Worm (Caenorhabditis elegans) whole organism, L3 larva: ENCODE data around the gene R04D3.2.

Experiments used
- ZK546.5 ChIP-seq: sonication (generic microtip); optimal IDR thresholded peaks from 2 replicates; lab custom pipeline; 2017; ENCODE audit warnings: missing biosample characterization, missing genetic modification characterization
- ama-1 ChIP-seq: fragments of 150-350 bp; optimal IDR thresholded peaks from 2 replicates; lab custom pipeline; 2018
- fkh-10 ChIP-seq: sonication (generic microtip); optimal IDR thresholded peaks from 2 replicates; lab custom pipeline; 2017; ENCODE audit warnings: missing biosample characterization, missing genetic modification reagents, missing genetic modification characterization
- hmg-11 ChIP-seq: sonication (generic microtip); optimal IDR thresholded peaks from 2 replicates; lab custom pipeline; 2016; ENCODE audit warnings: missing genetic modification characterization, missing compliant biosample characterization
- lin-39 ChIP-seq: fragments of 150-350 bp; optimal IDR thresholded peaks from 2 replicates; lab custom pipeline; 2018; ENCODE audit warnings: missing biosample characterization, missing genetic modification reagents, missing genetic modification characterization
- nhr-237 ChIP-seq: fragments of 150-350 bp; optimal IDR thresholded peaks from 2 replicates; lab custom pipeline; 2014; ENCODE audit warnings: missing biosample characterization, missing genetic modification characterization
- nhr-76 ChIP-seq: fragments of 150-350 bp; sonication (generic microtip); optimal IDR thresholded peaks from 5 replicates; lab custom pipeline; 2014; ENCODE audit warnings: missing biosample characterization, missing genetic modification characterization
- ztf-4 ChIP-seq: fragments of 150-350 bp; optimal IDR thresholded peaks from 2 replicates; lab custom pipeline; 2014; ENCODE audit warnings: missing biosample characterization, missing genetic modification characterization

ce11 chrX:13328868-13329267, 42.4 kb upstream of the R04D3.2 start:
- TF ChIP-seq ama-1 (no peak), nhr-237 (no peak), lin-39 (tag; lab: Kevin White, UChicago) (peak; percentile 98), ztf-4 (no peak), nhr-76 (tag; lab: Kevin White, UChicago) (no peak), hmg-11 (tag; lab: Kevin White, UChicago) (peak; percentile 26), ZK546.5 (no peak), fkh-10 (GFP tag; lab: Kevin White, UChicago) (peak; percentile 24)
